Worm (Caenorhabditis elegans): ENCODE data around the gene nlp-67.

The nlp-67 gene

DNA sequence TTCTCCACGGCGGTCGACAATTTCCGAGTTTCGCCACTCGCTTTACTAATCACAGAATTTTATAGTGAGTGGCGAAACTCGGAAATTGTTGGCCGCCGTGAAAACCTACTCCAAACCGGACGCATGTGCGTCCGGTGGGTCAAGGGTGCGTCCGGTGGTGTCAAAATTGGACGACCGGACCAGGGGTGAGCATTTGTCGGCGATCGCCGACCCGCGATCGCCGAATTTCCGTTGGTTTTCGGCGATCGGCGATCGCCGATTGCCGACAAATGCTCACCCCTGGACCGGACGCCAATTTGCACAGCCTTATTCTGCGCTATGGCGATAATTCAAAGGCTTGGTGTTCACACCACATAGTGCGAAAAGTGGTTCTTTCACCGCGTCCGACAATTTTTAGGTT, 20.1 kb downstream of the nlp-67 start:
- TF ChIP-seq ceh-28 (tag; optimal IDR thresholded peaks at IDR 0.05) = no peak
- no peak for TF ChIP-seq jun-1 (tag; optimal IDR thresholded peaks at IDR 0.05)
- no peak for TF ChIP-seq egl-5 (tag; optimal IDR thresholded peaks at IDR 0.05)
- TF ChIP-seq daf-12 (tag; optimal IDR thresholded peaks at IDR 0.05) = no peak

DNA sequence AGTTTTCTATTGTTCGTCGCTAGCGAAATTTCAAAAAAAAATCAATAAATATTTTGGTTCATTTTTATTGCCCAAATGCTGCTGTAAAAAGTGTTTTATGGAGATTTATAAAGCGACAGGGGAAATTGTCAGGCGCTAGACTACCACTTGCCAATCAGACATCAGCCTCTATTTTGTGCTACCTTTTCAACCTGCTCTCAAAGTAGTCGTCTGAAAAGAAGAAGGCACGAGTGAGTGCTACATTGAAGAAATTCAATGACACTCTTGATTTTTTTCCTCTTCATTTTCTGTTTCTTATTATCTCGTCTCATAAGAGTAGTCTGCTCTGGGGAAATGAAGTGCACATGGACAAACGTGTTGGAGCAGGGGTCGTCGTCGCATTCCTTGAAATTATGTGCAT, 21.7 kb downstream of the nlp-67 start:
- TF ChIP-seq nhr-25 (tag; optimal IDR thresholded peaks at IDR 0.05) = peak; percentile 43
- TF ChIP-seq snpc-4 (tag; optimal IDR thresholded peaks at IDR 0.05) = peak; percentile 60
- peak; percentile 44 for TF ChIP-seq nhr-43 (tag; optimal IDR thresholded peaks at IDR 0.05; ENCODE audit: poor library complexity, severe bottlenecking)
- TF ChIP-seq jun-1 (tag; optimal IDR thresholded peaks at IDR 0.05) = peak; percentile 81
- TF ChIP-seq hmg-11 (tag; optimal IDR thresholded peaks at IDR 0.05) = peak; percentile 77
- peak; percentile 56 for TF ChIP-seq nhr-23 (tag; optimal IDR thresholded peaks at IDR 0.05)
- TF ChIP-seq unc-39 (tag; optimal IDR thresholded peaks at IDR 0.05) = no peak
- TF ChIP-seq egl-5 (tag; optimal IDR thresholded peaks at IDR 0.05) = peak; percentile 20
- TF ChIP-seq ceh-82 (tag; optimal IDR thresholded peaks at IDR 0.05) = peak; percentile 49
- peak; percentile 72 for TF ChIP-seq skn-1 (tag; optimal IDR thresholded peaks at IDR 0.05)
- TF ChIP-seq elt-1 (tag; optimal IDR thresholded peaks at IDR 0.05) = no peak
- peak; percentile 84 for TF ChIP-seq tbx-2 (tag; optimal IDR thresholded peaks at IDR 0.05)
- no peak for TF ChIP-seq nhr-76 (tag; optimal IDR thresholded peaks at IDR 0.05)
- peak; percentile 48 for TF ChIP-seq R02D3.7 (tag; optimal IDR thresholded peaks at IDR 0.05)
- no peak for TF ChIP-seq zag-1 (tag; optimal IDR thresholded peaks at IDR 0.05)
- TF ChIP-seq fkh-10 (GFP tag; optimal IDR thresholded peaks at IDR 0.05) = peak; percentile 61
- TF ChIP-seq elt-3 (tag; optimal IDR thresholded peaks at IDR 0.05) = no peak
- no peak for TF ChIP-seq ztf-4 (tag; optimal IDR thresholded peaks at IDR 0.05)
- peak; percentile 95 for TF ChIP-seq ceh-28 (tag; optimal IDR thresholded peaks at IDR 0.05)
- peak; percentile 15 for TF ChIP-seq lsy-12 (tag; optimal IDR thresholded peaks at IDR 0.05)
- TF ChIP-seq pqm-1 (tag; optimal IDR thresholded peaks at IDR 0.05) = peak; percentile 12
- peak; percentile 54 for TF ChIP-seq lin-39 (tag; optimal IDR thresholded peaks at IDR 0.05)
- no peak for TF ChIP-seq mdl-1 (tag; optimal IDR thresholded peaks at IDR 0.05)
- TF ChIP-seq elt-2 (tag; optimal IDR thresholded peaks at IDR 0.05) = peak; percentile 50
- TF ChIP-seq daf-12 (tag; optimal IDR thresholded peaks at IDR 0.05) = no peak
- TF ChIP-seq pha-4 (tag; optimal IDR thresholded peaks at IDR 0.05) = peak; percentile 74
- TF ChIP-seq nhr-77 (tag; optimal IDR thresholded peaks at IDR 0.05) = peak; percentile 39
- TF ChIP-seq nhr-11 (tag; optimal IDR thresholded peaks at IDR 0.05) = peak; percentile 50
- TF ChIP-seq nfya-1 (tag; optimal IDR thresholded peaks at IDR 0.05; ENCODE audit: insufficient read depth) = peak; percentile 54

DNA sequence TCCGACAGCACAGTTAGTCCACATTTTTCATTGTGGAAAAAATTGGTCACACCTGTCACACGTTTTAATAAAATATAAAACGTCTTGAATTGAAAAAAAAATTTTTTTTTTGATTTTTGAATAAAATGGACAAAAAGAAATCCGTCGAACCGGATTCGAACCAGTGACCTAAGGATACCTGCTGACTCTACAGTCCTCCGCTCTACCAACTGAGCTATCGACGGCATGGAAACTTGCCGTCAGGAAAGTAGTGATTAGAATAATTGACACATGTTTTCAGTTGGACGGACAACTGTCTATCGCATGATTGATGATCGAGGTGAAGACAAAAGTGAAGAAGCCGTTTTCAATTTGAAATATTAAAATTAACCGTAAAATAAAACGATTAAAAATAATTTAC, 24.0 kb downstream of the nlp-67 start:
- TF ChIP-seq nhr-76 (tag; optimal IDR thresholded peaks at IDR 0.05) (no peak), ztf-4 (tag; optimal IDR thresholded peaks at IDR 0.05) (no peak), hmg-11 (tag; optimal IDR thresholded peaks at IDR 0.05) (no peak), ZK546.5 (tag; optimal IDR thresholded peaks at IDR 0.05) (no peak), egl-27 (tag; optimal IDR thresholded peaks at IDR 0.05) (no peak), unc-39 (tag; optimal IDR thresholded peaks at IDR 0.05) (no peak), nhr-12 (tag; optimal IDR thresholded peaks at IDR 0.05) (no peak), skn-1 (tag; optimal IDR thresholded peaks at IDR 0.05) (no peak), eor-1 (tag; optimal IDR thresholded peaks at IDR 0.05) (no peak), elt-3 (tag; optimal IDR thresholded peaks at IDR 0.05) (no peak), unc-62 (GFP tag; optimal IDR thresholded peaks at IDR 0.05) (no peak), lin-39 (tag; optimal IDR thresholded peaks at IDR 0.05) (no peak), R02D3.7 (tag; optimal IDR thresholded peaks at IDR 0.05) (no peak), daf-12 (tag; optimal IDR thresholded peaks at IDR 0.05) (no peak), ceh-16 (tag; optimal IDR thresholded peaks at IDR 0.05) (no peak)

DNA sequence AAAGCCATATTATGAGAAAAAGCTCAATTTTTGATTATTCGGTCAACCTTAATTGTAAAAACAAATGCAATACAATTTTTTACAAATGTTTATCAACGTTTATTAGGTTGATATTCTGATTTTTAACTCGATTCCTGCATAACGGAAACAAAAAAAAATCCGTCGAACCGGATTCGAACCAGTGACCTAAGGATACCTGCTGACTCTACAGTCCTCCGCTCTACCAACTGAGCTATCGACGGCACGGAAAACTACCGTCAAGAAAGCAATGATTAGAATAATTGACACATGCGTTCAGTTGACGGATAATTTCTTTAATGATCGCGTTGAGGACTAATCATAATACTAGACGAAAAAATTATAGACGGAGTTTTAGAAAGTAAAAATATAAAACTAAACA, 24.5 kb downstream of the nlp-67 start:
- TF ChIP-seq R02D3.7 (tag; optimal IDR thresholded peaks at IDR 0.05) (no peak), snpc-4 (tag; optimal IDR thresholded peaks at IDR 0.05) (no peak), nhr-67 (tag; optimal IDR thresholded peaks at IDR 0.05) (no peak), ceh-16 (tag; optimal IDR thresholded peaks at IDR 0.05) (no peak), mml-1 (tag; optimal IDR thresholded peaks at IDR 0.05) (no peak), aly-2 (tag; optimal IDR thresholded peaks at IDR 0.05) (no peak), nhr-77 (tag; optimal IDR thresholded peaks at IDR 0.05) (no peak), pha-4 (tag; optimal IDR thresholded peaks at IDR 0.05) (no peak), unc-62 (GFP tag; optimal IDR thresholded peaks at IDR 0.05) (no peak), ama-1 (optimal IDR thresholded peaks at IDR 0.05) (no peak), ztf-11 (tag; optimal IDR thresholded peaks at IDR 0.05) (no peak)
